Worm (Caenorhabditis elegans): ENCODE measurements around the gene ugt-55.

The ugt-55 gene

DNA sequence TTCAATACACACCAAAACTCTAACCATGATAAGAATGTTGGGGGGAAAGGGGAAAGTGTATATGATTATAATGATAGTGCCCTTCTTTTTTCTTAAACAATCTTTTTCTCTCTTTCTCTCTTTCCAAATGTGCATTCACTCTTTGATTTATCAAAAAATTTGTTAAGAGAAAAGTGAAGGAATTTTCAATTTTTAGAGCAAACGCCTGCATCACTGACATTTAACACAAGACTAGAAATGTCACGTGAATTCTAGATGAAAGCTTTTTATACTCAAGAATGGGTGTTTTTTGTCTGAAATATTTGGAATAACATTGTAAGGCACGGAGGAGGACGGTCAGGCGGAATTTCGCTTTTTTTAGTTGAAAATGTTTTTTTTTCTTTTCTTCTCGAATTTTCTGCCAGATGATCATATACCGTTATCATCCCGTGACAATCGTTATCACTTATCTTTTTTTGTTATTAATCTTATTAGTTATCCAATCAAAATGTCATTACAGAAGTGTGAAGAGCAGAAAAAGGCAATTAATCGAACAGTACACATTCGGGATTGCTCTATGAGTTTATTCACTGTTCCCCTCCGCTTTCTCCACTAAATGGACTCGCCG, 45.6 kb downstream of the ugt-55 start, which contains the start of the genes frm-7 and F55C5.17 (continued):
- TF ChIP-seq ZK546.5 (tag; optimal IDR thresholded peaks at IDR 0.05) (no peak), hlh-30 (tag; optimal IDR thresholded peaks at IDR 0.05; ENCODE audit: insufficient read depth) (peak; percentile 84), ceh-28 (tag; optimal IDR thresholded peaks at IDR 0.05) (no peak), nhr-77 (tag; optimal IDR thresholded peaks at IDR 0.05) (no peak), lin-15B (tag; optimal IDR thresholded peaks at IDR 0.05) (no peak), nhr-48 (tag; optimal IDR thresholded peaks at IDR 0.05) (peak; percentile 26), unc-62 (GFP tag; optimal IDR thresholded peaks at IDR 0.05 in 1 of 2) (no peak), unc-62 (tag; optimal IDR thresholded peaks at IDR 0.05) (no peak), mes-2 (tag; optimal IDR thresholded peaks at IDR 0.05; ENCODE audit: poor library complexity, severe bottlenecking) (no peak), snpc-4 (tag; optimal IDR thresholded peaks at IDR 0.05) (no peak), dve-1 (tag; optimal IDR thresholded peaks at IDR 0.05; ENCODE audit: insufficient read depth) (peak; percentile 57), Y5F2A.4 (GFP tag; optimal IDR thresholded peaks at IDR 0.05) (no peak), cey-2 (tag; optimal IDR thresholded peaks at IDR 0.05; ENCODE audit: borderline replicate concordance, insufficient read depth) (no peak), zfp-2 (tag; optimal IDR thresholded peaks at IDR 0.05) (no peak), ctbp-1 (GFP tag; IDR thresholded peaks at IDR 0.05) (no peak), pqm-1 (tag; optimal IDR thresholded peaks at IDR 0.05) (peak; percentile 47), dmd-6 (GFP tag; IDR thresholded peaks at IDR 0.05) (peak; percentile 54), nhr-11 (tag; optimal IDR thresholded peaks at IDR 0.05) (no peak), mdt-29 (GFP tag; IDR thresholded peaks at IDR 0.05) (peak; percentile 64)

- peak; percentile 95 for TF ChIP-seq F49E8.2 (tag; optimal IDR thresholded peaks at IDR 0.05; ENCODE audit: borderline replicate concordance)
- TF ChIP-seq lin-38 (GFP tag; IDR thresholded peaks at IDR 0.05), result peak; percentile 93
- peak; percentile 60 for TF ChIP-seq zip-2 (tag; optimal IDR thresholded peaks at IDR 0.05)
- peak; percentile 84 for TF ChIP-seq set-16 (GFP tag; IDR thresholded peaks at IDR 0.05)
- peak; percentile 97 for TF ChIP-seq duxl-1 (tag; optimal IDR thresholded peaks at IDR 0.05; ENCODE audit: poor library complexity)
- TF ChIP-seq ceh-32 (tag; optimal IDR thresholded peaks at IDR 0.05; ENCODE audit: poor library complexity), result peak; percentile 85
- TF ChIP-seq attf-4 (tag; optimal IDR thresholded peaks at IDR 0.05), result peak; percentile 83
- peak; percentile 96 to 98 for TF ChIP-seq daf-16 (GFP tag; optimal IDR thresholded peaks at IDR 0.05)
- TF ChIP-seq daf-16 (tag; optimal IDR thresholded peaks at IDR 0.05), result peak; percentile 81
- TF ChIP-seq php-3 (GFP tag; IDR thresholded peaks at IDR 0.05), result peak; percentile 99
- TF ChIP-seq lir-3 (tag; optimal IDR thresholded peaks at IDR 0.05), result peak; percentile 95
- TF ChIP-seq spr-1 (tag; optimal IDR thresholded peaks at IDR 0.05), result peak; percentile 96
- peak; percentile 73 for TF ChIP-seq jun-1 (tag; optimal IDR thresholded peaks at IDR 0.05)
- TF ChIP-seq Y5F2A.4 (GFP tag; optimal IDR thresholded peaks at IDR 0.05), result peak; percentile 98
- TF ChIP-seq snpc-4 (tag; optimal IDR thresholded peaks at IDR 0.05), result no peak
- peak; percentile 99 for TF ChIP-seq tra-1 (GFP tag; IDR thresholded peaks at IDR 0.05)
- TF ChIP-seq daf-19 (GFP tag; conservative IDR thresholded peaks at IDR 0.05), result peak; percentile 100
- TF ChIP-seq dmd-9 (GFP tag; IDR thresholded peaks at IDR 0.05), result peak; percentile 96
- no peak for TF ChIP-seq nhr-10 (tag; optimal IDR thresholded peaks at IDR 0.05)
- TF ChIP-seq ZK546.5 (tag; optimal IDR thresholded peaks at IDR 0.05), result peak in 1 of 2 experiments; percentile 23
- TF ChIP-seq ctbp-1 (GFP tag; IDR thresholded peaks at IDR 0.05), result peak; percentile 99
- TF ChIP-seq nhr-28 (tag; optimal IDR thresholded peaks at IDR 0.05), result no peak
- TF ChIP-seq pha-4 (GFP tag; IDR thresholded peaks at IDR 0.05), result peak; percentile 99
- TF ChIP-seq pha-4 (tag; optimal IDR thresholded peaks at IDR 0.05), result no peak
- peak; percentile 94 for TF ChIP-seq zfp-3 (GFP tag; conservative IDR thresholded peaks at IDR 0.05)
- peak; percentile 99 for TF ChIP-seq arid-1 (GFP tag; conservative IDR thresholded peaks at IDR 0.05)
- peak; percentile 91 for TF ChIP-seq mxl-3 (GFP tag; optimal IDR thresholded peaks at IDR 0.05)
- TF ChIP-seq tag-97 (GFP tag; IDR thresholded peaks at IDR 0.05), result peak; percentile 93
- no peak for TF ChIP-seq daf-12 (tag; optimal IDR thresholded peaks at IDR 0.05)
- TF ChIP-seq lim-7 (GFP tag; IDR thresholded peaks at IDR 0.05), result peak; percentile 100
- TF ChIP-seq Y105C5A.15 (GFP tag; IDR thresholded peaks at IDR 0.05), result peak; percentile 100
- no peak for TF ChIP-seq nhr-76 (tag; optimal IDR thresholded peaks at IDR 0.05)
- peak; percentile 94 for TF ChIP-seq F10B5.3 (tag; optimal IDR thresholded peaks at IDR 0.05)
- peak; percentile 83 for TF ChIP-seq unc-130 (GFP tag; optimal IDR thresholded peaks at IDR 0.05)
Measured at ce11 chrV:12303453-12304077, 47.1 kb downstream of the ugt-55 start.

All from whole organism, L4 larva.